Worm (Caenorhabditis elegans) whole organism, young adult: Measurements from ENCODE around the gene F54F7.14.

Experiments used
- F39B2.1 ChIP-seq: fragments of 200-800 bp; sonication (Bioruptor generic); IDR thresholded peaks from 2 replicates; pipeline ENCODE4 v1.3.6; 2022; ENCODE audit warnings: missing genetic modification reagents, missing genetic modification characterization, missing compliant biosample characterization
- akir-1 ChIP-seq: fragments of 200-800 bp; sonication (Bioruptor generic); optimal IDR thresholded peaks from 2 replicates; lab custom pipeline; 2018; ENCODE audit warnings: mild to moderate bottlenecking, missing genetic modification characterization, moderate library complexity, missing compliant biosample characterization
- attf-3 ChIP-seq: fragments of 200-800 bp; sonication (Bioruptor generic); conservative IDR thresholded peaks from 2 replicates; pipeline ENCODE4 v1.3.6; 2022; ENCODE audit warnings: missing genetic modification reagents, missing genetic modification characterization, missing compliant biosample characterization
- ceh-27 ChIP-seq: fragments of 200-800 bp; sonication (Bioruptor generic); optimal IDR thresholded peaks from 2 replicates; lab custom pipeline; 2018; ENCODE audit warnings: mild to moderate bottlenecking, missing genetic modification characterization, moderate library complexity, missing compliant biosample characterization
- egrh-3 ChIP-seq: fragments of 200-800 bp; sonication (Bioruptor generic); IDR thresholded peaks from 2 replicates; pipeline ENCODE4 v1.3.6; 2022; ENCODE audit warnings: missing genetic modification reagents, missing genetic modification characterization, missing compliant biosample characterization
- him-1 ChIP-seq: sonication (generic microtip); optimal IDR thresholded peaks from 2 replicates; lab custom pipeline; 2016; ENCODE audit warnings: missing genotype, missing genetic modification reagents, missing genetic modification characterization, missing compliant biosample characterization
- let-607 ChIP-seq, 2 experiments: fragments of 200-800 bp in 1 of 2; sonication (Bioruptor generic) in 1 of 2; sonication (generic microtip) in 1 of 2; optimal IDR thresholded peaks; 2 replicates each; lab custom pipeline; 2016 to 2018; ENCODE audit warnings: mild to moderate bottlenecking in 2 of 2, missing compliant biosample characterization in 2 of 2, missing genetic modification characterization in 2 of 2, moderate library complexity in 2 of 2, missing genotype in 1 of 2
- nfya-1 ChIP-seq: sonication (generic microtip); optimal IDR thresholded peaks from 2 replicates; lab custom pipeline; 2017; ENCODE audit warnings: antibody characterized with exemption, missing compliant biosample characterization, missing genetic modification characterization, borderline replicate concordance; ENCODE audit not compliant: insufficient read depth
- snpc-1.1 ChIP-seq: sonication (generic microtip); optimal IDR thresholded peaks from 2 replicates; lab custom pipeline; 2017; ENCODE audit warnings: missing genetic modification characterization, mild to moderate bottlenecking, missing compliant biosample characterization, antibody characterized with exemption, moderate library complexity, missing genotype, missing genetic modification reagents; ENCODE audit not compliant: insufficient read depth
- tbp1 ChIP-seq: fragments of 200-800 bp; sonication (Bioruptor generic); optimal IDR thresholded peaks from 2 replicates; lab custom pipeline; 2018; ENCODE audit warnings: mild to moderate bottlenecking, missing genetic modification characterization, missing compliant biosample characterization
- tbx-9 ChIP-seq: sonication (generic microtip); optimal IDR thresholded peaks from 2 replicates; lab custom pipeline; 2016; ENCODE audit warnings: borderline replicate concordance, missing genetic modification characterization, inconsistent platforms, missing compliant biosample characterization
- zim-3 ChIP-seq: sonication (generic microtip); optimal IDR thresholded peaks from 2 replicates; lab custom pipeline; 2017; ENCODE audit warnings: mild to moderate bottlenecking, missing genetic modification characterization, moderate library complexity, missing compliant biosample characterization

DNA sequence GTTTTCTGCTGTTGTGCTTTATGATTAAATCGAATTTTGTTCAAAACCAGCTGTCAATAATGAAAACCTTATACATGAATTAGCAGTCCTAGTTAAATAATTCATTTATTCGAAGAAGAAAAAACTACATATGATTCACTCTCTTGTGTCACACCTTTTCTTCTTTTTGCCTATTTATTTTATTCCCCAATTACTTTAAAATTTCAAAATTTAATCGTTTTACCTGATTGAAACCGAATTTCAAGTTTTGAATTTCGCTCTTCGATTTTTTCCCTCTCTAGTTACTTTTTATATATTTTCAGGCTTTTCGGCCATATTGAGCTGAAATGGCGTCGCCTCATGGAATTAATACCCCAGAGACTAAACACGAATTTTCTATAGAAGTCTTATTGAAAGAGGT is 1.8 kb downstream of the F54F7.14 start, which contains the start of gene xtr-1:
- TF ChIP-seq let-607 (tag; optimal IDR thresholded peaks at IDR 0.05; lab: Kevin White, UChicago) (no peak), tbp1 (GFP tag; lab: Kevin White, UChicago) (no peak), him-1 (tag; lab: Kevin White, UChicago) (no peak), egrh-3 (GFP tag; lab: Robert Waterston, UW) (no peak), snpc-1.1 (tag; lab: Kevin White, UChicago) (no peak), nfya-1 (no peak), F39B2.1 (GFP tag; lab: Robert Waterston, UW) (no peak), ceh-27 (no peak), zim-3 (tag; lab: Kevin White, UChicago) (no peak), tbx-9 (tag; lab: Kevin White, UChicago) (no peak), akir-1 (GFP tag; lab: Kevin White, UChicago) (no peak), attf-3 (GFP tag; lab: Robert Waterston, UW) (no peak)
